Worm (Caenorhabditis elegans) whole organism, L4 larva: ENCODE results near the gene ZK632.4.
A peak's percentile ranks its signal among the peaks of the same experiment; 100 is the strongest.

Experiments used
- D1046.2 ChIP-seq: fragments of 200-800 bp; sonication (Bioruptor generic); IDR thresholded peaks from 2 replicates; pipeline ENCODE4 v1.3.6; 2022; ENCODE audit warnings: missing genetic modification characterization, missing compliant biosample characterization
- R02D3.7 ChIP-seq: fragments of 150-350 bp; sonication (generic microtip); optimal IDR thresholded peaks from 3 replicates; lab custom pipeline; 2014; ENCODE audit warnings: missing biosample characterization, missing genetic modification characterization
- Y48G9A.11 ChIP-seq: fragments of 200-800 bp; sonication (Bioruptor generic); IDR thresholded peaks from 2 replicates; pipeline ENCODE4 v1.3.6; 2022; ENCODE audit warnings: missing genetic modification reagents, missing genetic modification characterization, missing compliant biosample characterization
- Y5F2A.4 ChIP-seq: fragments of 200-800 bp; sonication (Bioruptor generic); optimal IDR thresholded peaks from 2 replicates; lab custom pipeline; 2018; ENCODE audit warnings: mild to moderate bottlenecking, missing genetic modification characterization, missing compliant biosample characterization
- ZK337.2 ChIP-seq: fragments of 200-800 bp; sonication (Bioruptor generic); IDR thresholded peaks from 2 replicates; pipeline ENCODE4 v1.3.6; 2022; ENCODE audit warnings: missing genetic modification reagents, missing genetic modification characterization, missing compliant biosample characterization
- aha-1 ChIP-seq: fragments of 150-350 bp; peaks from one replicate; lab custom pipeline; 2014; ENCODE audit warnings: missing biosample characterization, missing genetic modification characterization
- aly-2 ChIP-seq: sonication (generic microtip); optimal IDR thresholded peaks from 2 replicates; lab custom pipeline; 2018; ENCODE audit warnings: missing biosample characterization, missing genetic modification characterization
- ama-1 ChIP-seq: fragments of 150-350 bp; optimal IDR thresholded peaks from 2 replicates; lab custom pipeline; 2014; ENCODE audit warnings: inconsistent platforms, mixed read lengths
- attf-4 ChIP-seq: sonication (generic microtip); optimal IDR thresholded peaks from 3 replicates; lab custom pipeline; 2017; ENCODE audit warnings: missing biosample characterization, missing genetic modification characterization
- ceh-32 ChIP-seq: sonication (generic microtip); optimal IDR thresholded peaks from 2 replicates; lab custom pipeline; 2016; ENCODE audit warnings: mild to moderate bottlenecking, missing genetic modification characterization, missing compliant biosample characterization; ENCODE audit not compliant: poor library complexity
- ceh-82 ChIP-seq: sonication (generic microtip); optimal IDR thresholded peaks from 2 replicates; lab custom pipeline; 2017; ENCODE audit warnings: missing biosample characterization, missing genetic modification characterization
- ctbp-1 ChIP-seq: fragments of 200-800 bp; sonication (Bioruptor generic); IDR thresholded peaks from 2 replicates; pipeline ENCODE4 v1.3.6; 2022; ENCODE audit warnings: missing genetic modification reagents, missing genetic modification characterization, missing compliant biosample characterization
- daf-16 ChIP-seq, 3 experiments: sonication (generic microtip); optimal IDR thresholded peaks; 2 replicates each; lab custom pipeline; 2016 to 2017; ENCODE audit warnings: missing genetic modification characterization in 3 of 3, missing genetic modification reagents in 3 of 3, mild to moderate bottlenecking in 2 of 3, missing compliant biosample characterization in 2 of 3, missing biosample characterization in 1 of 3, moderate library complexity in 1 of 3
- daf-19 ChIP-seq: fragments of 200-800 bp; sonication (Bioruptor generic); conservative IDR thresholded peaks from 2 replicates; pipeline ENCODE4 v1.3.6; 2022; ENCODE audit warnings: missing genetic modification characterization, missing compliant biosample characterization
- dmd-6 ChIP-seq: fragments of 200-800 bp; sonication (Bioruptor generic); IDR thresholded peaks from 2 replicates; pipeline ENCODE4 v1.3.6; 2022; ENCODE audit warnings: missing genetic modification reagents, missing genetic modification characterization, missing compliant biosample characterization
- dmd-9 ChIP-seq: fragments of 200-800 bp; sonication (Bioruptor generic); IDR thresholded peaks from 2 replicates; pipeline ENCODE4 v1.3.6; 2022; ENCODE audit warnings: missing genetic modification reagents, missing genetic modification characterization, missing compliant biosample characterization
- dpl-1 ChIP-seq: fragments of 150-350 bp; optimal IDR thresholded peaks from 2 replicates; lab custom pipeline; 2014; ENCODE audit warnings: missing biosample characterization, missing genetic modification reagents, missing genetic modification characterization
- duxl-1 ChIP-seq: sonication (generic microtip); optimal IDR thresholded peaks from 2 replicates; lab custom pipeline; 2016; ENCODE audit warnings: mild to moderate bottlenecking, missing genetic modification characterization, moderate library complexity, missing compliant biosample characterization; ENCODE audit not compliant: poor library complexity
- dve-1 ChIP-seq: sonication (generic microtip); optimal IDR thresholded peaks from 2 replicates; lab custom pipeline; 2017; ENCODE audit warnings: antibody characterized with exemption, mild to moderate bottlenecking, missing genetic modification characterization, missing compliant biosample characterization; ENCODE audit not compliant: insufficient read depth
- hlh-30 ChIP-seq: sonication (generic microtip); optimal IDR thresholded peaks from 2 replicates; lab custom pipeline; 2017; ENCODE audit warnings: antibody characterized with exemption, mild to moderate bottlenecking, missing genetic modification characterization, missing compliant biosample characterization; ENCODE audit not compliant: insufficient read depth
- hmg-1.1 ChIP-seq: fragments of 200-800 bp; sonication (Bioruptor generic); IDR thresholded peaks from 2 replicates; pipeline ENCODE4 v1.3.6; 2022; ENCODE audit warnings: missing genetic modification reagents, missing genetic modification characterization, missing compliant biosample characterization
- lin-1 ChIP-seq: fragments of 200-800 bp; sonication (Bioruptor generic); IDR thresholded peaks from 2 replicates; pipeline ENCODE4 v1.3.6; 2022; ENCODE audit warnings: missing genetic modification reagents, missing genetic modification characterization, missing compliant biosample characterization
- lin-38 ChIP-seq: fragments of 200-800 bp; sonication (Bioruptor generic); IDR thresholded peaks from 2 replicates; pipeline ENCODE4 v1.3.6; 2022; ENCODE audit warnings: missing genetic modification reagents, missing genetic modification characterization, missing compliant biosample characterization
- lsy-2 ChIP-seq, 2 experiments: fragments of 150-350 bp in 1 of 2; sonication (generic microtip) in 1 of 2; optimal IDR thresholded peaks; 2 replicates each; lab custom pipeline; 2014 to 2017; ENCODE audit warnings: missing biosample characterization in 2 of 2, missing genetic modification characterization in 2 of 2
- madf-9 ChIP-seq: fragments of 200-800 bp; sonication (Bioruptor generic); conservative IDR thresholded peaks from 2 replicates; pipeline ENCODE4 v1.3.6; 2022; ENCODE audit warnings: missing genetic modification reagents, missing genetic modification characterization, missing compliant biosample characterization
- mdt-29 ChIP-seq: fragments of 200-800 bp; sonication (Bioruptor generic); IDR thresholded peaks from 2 replicates; pipeline ENCODE4 v1.3.6; 2022; ENCODE audit warnings: missing genetic modification reagents, missing genetic modification characterization, missing compliant biosample characterization
- mes-2 ChIP-seq: sonication (generic microtip); optimal IDR thresholded peaks from 2 replicates; lab custom pipeline; 2016; ENCODE audit warnings: missing genotype, mild to moderate bottlenecking, missing genetic modification characterization, missing compliant biosample characterization; ENCODE audit not compliant: poor library complexity, severe bottlenecking
- mxl-2 ChIP-seq: fragments of 200-800 bp; sonication (Bioruptor generic); conservative IDR thresholded peaks from 2 replicates; pipeline ENCODE4 v1.3.6; 2022; ENCODE audit warnings: missing genetic modification reagents, missing genetic modification characterization, missing compliant biosample characterization
- mxl-3 ChIP-seq: fragments of 200-800 bp; sonication (Bioruptor generic); optimal IDR thresholded peaks from 2 replicates; lab custom pipeline; 2018; ENCODE audit warnings: mild to moderate bottlenecking, missing genetic modification characterization, missing compliant biosample characterization
- nhr-237 ChIP-seq: sonication (generic microtip); optimal IDR thresholded peaks from 2 replicates; lab custom pipeline; 2017; ENCODE audit warnings: missing biosample characterization, missing genetic modification characterization
- nhr-28 ChIP-seq: fragments of 150-350 bp; optimal IDR thresholded peaks from 2 replicates; lab custom pipeline; 2014; ENCODE audit warnings: missing biosample characterization, missing genetic modification characterization
- nhr-41 ChIP-seq: fragments of 200-800 bp; sonication (Bioruptor generic); IDR thresholded peaks from 2 replicates; pipeline ENCODE4 v1.3.6; 2022; ENCODE audit warnings: missing genetic modification reagents, missing genetic modification characterization, missing compliant biosample characterization
- nhr-42 ChIP-seq: fragments of 200-800 bp; sonication (Bioruptor generic); IDR thresholded peaks from 2 replicates; pipeline ENCODE4 v1.3.6; 2022; ENCODE audit warnings: missing genetic modification characterization, missing compliant biosample characterization
- pha-4 ChIP-seq, 2 experiments: fragments of 150-350 bp in 1 of 2; fragments of 200-800 bp in 1 of 2; sonication (Bioruptor generic) in 1 of 2; IDR thresholded peaks in 1 of 2; optimal IDR thresholded peaks in 1 of 2; 2 replicates each; pipeline versions ENCODE4 v1.3.6 to Lab custom; 2014 to 2022; ENCODE audit warnings: missing genetic modification characterization in 2 of 2, missing genetic modification reagents in 2 of 2, missing biosample characterization in 1 of 2, missing compliant biosample characterization in 1 of 2
- pqm-1 ChIP-seq: sonication (generic microtip); optimal IDR thresholded peaks from 2 replicates; lab custom pipeline; 2017; ENCODE audit warnings: missing biosample characterization, missing genetic modification characterization
- sdz-12 ChIP-seq: fragments of 200-800 bp; sonication (Bioruptor generic); optimal IDR thresholded peaks from 2 replicates; lab custom pipeline; 2018; ENCODE audit warnings: mild to moderate bottlenecking, missing genetic modification characterization, missing compliant biosample characterization
- skn-1 ChIP-seq: fragments of 150-350 bp; optimal IDR thresholded peaks from 2 replicates; lab custom pipeline; 2014; ENCODE audit warnings: missing biosample characterization, missing genetic modification characterization
- snpc-1.2 ChIP-seq: fragments of 200-800 bp; sonication (Bioruptor generic); IDR thresholded peaks from 2 replicates; pipeline ENCODE4 v1.3.6; 2022; ENCODE audit warnings: missing genetic modification reagents, missing genetic modification characterization, missing compliant biosample characterization
- unc-62 ChIP-seq, 3 experiments: fragments of 150-350 bp in 1 of 3; sonication (generic microtip); optimal IDR thresholded peaks in 2 of 3; peaks in 1 of 3; 1 replicate in 1 of 3; 2 replicates in 2 of 3; lab custom pipeline; 2014 to 2017; ENCODE audit warnings: missing biosample characterization in 3 of 3, missing genetic modification characterization in 3 of 3, missing genetic modification reagents in 3 of 3, missing genotype in 1 of 3
- zfp-2 ChIP-seq: sonication (generic microtip); optimal IDR thresholded peaks from 2 replicates; lab custom pipeline; 2016; ENCODE audit warnings: mild to moderate bottlenecking, missing genetic modification characterization, missing compliant biosample characterization
- ztf-11 ChIP-seq: fragments of 150-350 bp; optimal IDR thresholded peaks from 2 replicates; lab custom pipeline; 2014; ENCODE audit warnings: missing biosample characterization, missing genetic modification characterization

Gene ZK632.4

ce11 chrIII:9848603-9849002 lies 41.3 kb upstream of the ZK632.4 start:
- TF ChIP-seq sdz-12 (GFP tag; lab: Kevin White, UChicago) = no peak
- peak; percentile 38 for TF ChIP-seq mes-2 (tag; lab: Kevin White, UChicago)
- TF ChIP-seq lin-38 (GFP tag; lab: Robert Waterston, UW) = no peak
- no peak for TF ChIP-seq ceh-32
- peak; percentile 43 for TF ChIP-seq dpl-1
- no peak for TF ChIP-seq mdt-29 (GFP tag; lab: Robert Waterston, UW)
- TF ChIP-seq nhr-237 (tag; lab: Kevin White, UChicago) = no peak
- TF ChIP-seq, all 104 proteins: peak for 2

DNA sequence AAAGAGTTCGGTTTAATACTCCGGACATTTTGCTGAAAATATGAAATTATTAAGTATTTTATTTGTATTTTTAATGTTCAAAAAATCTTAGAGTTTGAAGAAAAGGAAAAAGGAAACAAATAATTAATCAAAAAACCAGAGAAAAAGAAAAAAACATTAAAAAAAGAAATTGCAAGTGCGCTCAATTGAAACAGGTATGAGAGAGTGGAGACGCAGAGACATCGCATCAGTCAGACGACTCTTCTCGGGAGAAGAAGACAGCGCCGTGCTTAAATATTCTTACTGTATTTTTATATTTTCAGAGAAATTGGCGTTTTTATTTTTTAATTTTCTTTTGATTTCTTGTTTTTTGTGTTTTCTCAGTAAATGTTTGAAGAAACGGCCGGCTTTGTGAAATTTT lies 40.8 kb upstream of the ZK632.4 start, which contains the start of gene mrpl-36:
Gene mrpl-36, minus strand, starts transcription at position 34 of the 400 bp plus-strand sequence.
- no peak for TF ChIP-seq snpc-1.2 (GFP tag; lab: Robert Waterston, UW)
- TF ChIP-seq R02D3.7 = no peak
- peak; percentile 33 for TF ChIP-seq dve-1 (tag; lab: Kevin White, UChicago)
- TF ChIP-seq lin-38 (GFP tag; lab: Robert Waterston, UW) = peak; percentile 86
- no peak for TF ChIP-seq nhr-42 (GFP tag; lab: Robert Waterston, UW)
- TF ChIP-seq unc-62 (GFP tag; optimal IDR thresholded peaks at IDR 0.05 in 1 of 2; lab: Kevin White, UChicago) = no peak
- no peak for TF ChIP-seq unc-62 (tag; optimal IDR thresholded peaks at IDR 0.05; lab: Kevin White, UChicago)
- peak; percentile 36 for TF ChIP-seq hlh-30
- no peak for TF ChIP-seq Y48G9A.11 (GFP tag; lab: Robert Waterston, UW)
- TF ChIP-seq lsy-2 (tag; optimal IDR thresholded peaks at IDR 0.05; lab: Kevin White, UChicago) = peak in 1 of 2 experiments; percentile 74
- TF ChIP-seq ZK337.2 (GFP tag; lab: Robert Waterston, UW) = no peak
- peak; percentile 19; the same call in 1 of the 2 replicates for TF ChIP-seq dmd-6
- TF ChIP-seq, all 104 proteins: peak for 5

- no peak for TF ChIP-seq hmg-1.1 (GFP tag; lab: Robert Waterston, UW)
- no peak for TF ChIP-seq aha-1
- no peak for TF ChIP-seq Y5F2A.4 (GFP tag; lab: Kevin White, UChicago)
Measured at ce11 chrIII:9846093-9846492, 38.8 kb upstream of the ZK632.4 start, which contains the start of gene K11H3.2. Gene K11H3.2, plus strand, starts transcription at chrIII:9846393.

ce11 chrIII:9843715-9844114 lies 36.5 kb upstream of the ZK632.4 start, which contains the start of gene K11H3.5:
Gene K11H3.5, plus strand, starts transcription at chrIII:9843768.
- no peak for TF ChIP-seq skn-1 (tag; lab: Kevin White, UChicago)
- TF ChIP-seq dmd-6 = no peak
- no peak for TF ChIP-seq ctbp-1 (GFP tag; lab: Robert Waterston, UW)
- TF ChIP-seq dmd-9 (GFP tag; lab: Robert Waterston, UW) = no peak
- TF ChIP-seq pha-4 (GFP tag; IDR thresholded peaks at IDR 0.05; lab: Robert Waterston, UW) = no peak
- TF ChIP-seq pha-4 (tag; optimal IDR thresholded peaks at IDR 0.05; lab: Kevin White, UChicago) = no peak
- TF ChIP-seq nhr-28 = peak; percentile 35
- TF ChIP-seq daf-16 (GFP tag; optimal IDR thresholded peaks at IDR 0.05; lab: Kevin White, UChicago) = no peak
- TF ChIP-seq daf-16 (tag; optimal IDR thresholded peaks at IDR 0.05; lab: Kevin White, UChicago) = peak; percentile 2
- no peak for TF ChIP-seq ztf-11 (tag; lab: Kevin White, UChicago)
- TF ChIP-seq pqm-1 (tag; lab: Kevin White, UChicago) = no peak
- no peak for TF ChIP-seq mxl-3 (GFP tag; lab: Kevin White, UChicago)
- no peak for TF ChIP-seq ama-1 (lab: Kevin White, UChicago)
- peak; percentile 68 for TF ChIP-seq aha-1
- TF ChIP-seq, all 104 proteins: peak for 3

ce11 chrIII:9834888-9835287 lies 27.6 kb upstream of the ZK632.4 start, which contains the start of gene K11H3.8:
Gene K11H3.8, plus strand, starts transcription at chrIII:9835188.
- no peak for TF ChIP-seq duxl-1 (tag; lab: Kevin White, UChicago)
- no peak for TF ChIP-seq daf-19 (GFP tag; lab: Robert Waterston, UW)
- TF ChIP-seq aly-2 (tag; lab: Kevin White, UChicago) = no peak
- TF ChIP-seq zfp-2 (tag; lab: Kevin White, UChicago) = no peak
- TF ChIP-seq madf-9 (GFP tag; lab: Robert Waterston, UW) = no peak
- no peak for TF ChIP-seq hmg-1.1 (GFP tag; lab: Robert Waterston, UW)
- TF ChIP-seq mxl-2 (GFP tag; lab: Robert Waterston, UW) = no peak
- no peak for TF ChIP-seq nhr-41 (GFP tag; lab: Robert Waterston, UW)
- TF ChIP-seq D1046.2 (GFP tag; lab: Robert Waterston, UW) = no peak
- TF ChIP-seq attf-4 (tag; lab: Kevin White, UChicago) = no peak
- TF ChIP-seq lin-1 (GFP tag; lab: Robert Waterston, UW) = no peak
- TF ChIP-seq ama-1 (lab: Kevin White, UChicago) = no peak
- no peak for TF ChIP-seq pha-4 (GFP tag; IDR thresholded peaks at IDR 0.05; lab: Robert Waterston, UW)
- no peak for TF ChIP-seq pha-4 (tag; optimal IDR thresholded peaks at IDR 0.05; lab: Kevin White, UChicago)
- TF ChIP-seq lin-38 (GFP tag; lab: Robert Waterston, UW) = no peak
- TF ChIP-seq ceh-82 (tag; lab: Kevin White, UChicago) = no peak
